Worm (Caenorhabditis elegans): Measurements from ENCODE around the gene F28B4.3.

DNA sequence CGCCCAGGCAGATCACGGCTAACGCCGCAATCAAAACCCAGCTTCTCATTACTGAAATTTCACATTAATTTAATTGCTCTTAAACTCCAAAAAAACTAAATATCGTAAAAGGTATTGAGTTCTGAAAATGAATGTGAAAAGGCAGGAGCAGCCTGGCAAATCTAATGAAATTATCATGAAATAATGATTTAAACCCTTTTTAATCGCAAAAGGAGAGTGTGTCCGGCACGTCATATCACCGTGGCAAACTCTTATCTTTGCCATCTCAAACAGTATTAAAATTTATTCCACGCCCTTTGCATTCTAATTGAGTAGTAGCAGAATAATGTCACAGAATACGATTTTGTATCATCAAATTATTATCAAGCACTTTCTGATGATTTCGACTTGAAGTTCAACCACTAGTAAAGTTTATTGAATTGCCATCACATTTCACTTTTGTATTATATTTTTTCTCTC, at the start of gene F28B4.3:
- TF ChIP-seq nhr-12 (tag; optimal IDR thresholded peaks at IDR 0.05), result no peak
- TF ChIP-seq ceh-43 (GFP tag; optimal IDR thresholded peaks at IDR 0.05), result no peak
- no peak for TF ChIP-seq ztf-11 (tag; optimal IDR thresholded peaks at IDR 0.05)
- TF ChIP-seq lin-13 (tag; optimal IDR thresholded peaks at IDR 0.05), result no peak
- TF ChIP-seq unc-39 (tag; optimal IDR thresholded peaks at IDR 0.05), result no peak
- no peak for TF ChIP-seq sptf-1 (tag; optimal IDR thresholded peaks at IDR 0.05)
- no peak for TF ChIP-seq M03D4.4 (tag; optimal IDR thresholded peaks at IDR 0.05)
- TF ChIP-seq pha-4 (tag; optimal IDR thresholded peaks at IDR 0.05), result no peak
- no peak for TF ChIP-seq elt-1 (tag; optimal IDR thresholded peaks at IDR 0.05; ENCODE audit: borderline replicate concordance, insufficient read depth)
- no peak for TF ChIP-seq sem-2 (GFP tag; optimal IDR thresholded peaks at IDR 0.05)
- no peak for TF ChIP-seq snpc-4 (tag; optimal IDR thresholded peaks at IDR 0.05)
- TF ChIP-seq nhr-76 (tag; optimal IDR thresholded peaks at IDR 0.05), result no peak
- no peak for TF ChIP-seq nhr-237 (tag; optimal IDR thresholded peaks at IDR 0.05)

Measured in whole organism, mixed stage, embryonic.